Worm (Caenorhabditis elegans) whole organism, L1 larva: ENCODE data around the gene C47E12.3.

Experiments used
- ceh-8 ChIP-seq: fragments of 200-800 bp; sonication (Bioruptor generic); optimal IDR thresholded peaks from 2 replicates; lab custom pipeline; 2018; ENCODE audit warnings: mild to moderate bottlenecking, missing genetic modification characterization, moderate library complexity, missing compliant biosample characterization
- fkh-10 ChIP-seq: sonication (generic microtip); optimal IDR thresholded peaks from 2 replicates; lab custom pipeline; 2017; ENCODE audit warnings: missing biosample characterization, missing genetic modification reagents, missing genetic modification characterization
- pqm-1 ChIP-seq: sonication (generic microtip); optimal IDR thresholded peaks from 3 replicates; lab custom pipeline; 2017; ENCODE audit warnings: missing biosample characterization, missing genetic modification characterization
- skn-1 ChIP-seq: fragments of 150-350 bp; optimal IDR thresholded peaks from 2 replicates; lab custom pipeline; 2014; ENCODE audit warnings: missing biosample characterization, missing genetic modification characterization

- TF ChIP-seq fkh-10: no peak
- no peak for TF ChIP-seq pqm-1 (tag; lab: Kevin White, UChicago)
- no peak for TF ChIP-seq ceh-8
- TF ChIP-seq skn-1 (tag; lab: Kevin White, UChicago): peak; percentile 82
These were observed 1.7 kb upstream of the C47E12.3 start, which contains the start of the genes C47E12.2 and sars-1 for ce11 chrIV:10003372-10003771.
